Worm (Caenorhabditis elegans) whole organism, L3 larva: Measurements from ENCODE around the gene R11G11.16.
A peak's percentile ranks its signal among the peaks of the same experiment; 100 is the strongest.

Source experiments
- R02D3.7 ChIP-seq: fragments of 150-350 bp; optimal IDR thresholded peaks from 2 replicates; lab custom pipeline; 2014; ENCODE audit warnings: missing biosample characterization, missing genetic modification characterization
- ZK546.5 ChIP-seq: sonication (generic microtip); optimal IDR thresholded peaks from 2 replicates; lab custom pipeline; 2017; ENCODE audit warnings: missing biosample characterization, missing genetic modification characterization
- aly-2 ChIP-seq: fragments of 150-350 bp; optimal IDR thresholded peaks from 2 replicates; lab custom pipeline; 2014; ENCODE audit warnings: missing biosample characterization, missing genetic modification characterization
- ama-1 ChIP-seq: fragments of 150-350 bp; optimal IDR thresholded peaks from 2 replicates; lab custom pipeline; 2018
- ceh-16 ChIP-seq: sonication (generic microtip); optimal IDR thresholded peaks from 2 replicates; lab custom pipeline; 2017; ENCODE audit warnings: missing biosample characterization, missing genetic modification characterization
- ceh-28 ChIP-seq: fragments of 150-350 bp; optimal IDR thresholded peaks from 2 replicates; lab custom pipeline; 2014; ENCODE audit warnings: missing biosample characterization, missing genetic modification reagents, missing genetic modification characterization
- egl-27 ChIP-seq: sonication (generic microtip); optimal IDR thresholded peaks from 4 replicates; lab custom pipeline; 2017; ENCODE audit warnings: missing biosample characterization, missing genetic modification reagents, missing genetic modification characterization
- elt-1 ChIP-seq: fragments of 150-350 bp; optimal IDR thresholded peaks from 2 replicates; lab custom pipeline; 2014; ENCODE audit warnings: missing biosample characterization, missing genetic modification characterization
- elt-2 ChIP-seq: sonication (generic microtip); optimal IDR thresholded peaks from 2 replicates; lab custom pipeline; 2016; ENCODE audit warnings: missing genetic modification reagents, mild to moderate bottlenecking, missing genetic modification characterization, missing compliant biosample characterization
- elt-3 ChIP-seq, 3 experiments: fragments of 150-350 bp in 1 of 3; sonication (generic microtip) in 2 of 3; optimal IDR thresholded peaks; 2 replicates in 2 of 3; 4 replicates in 1 of 3; lab custom pipeline; 2014 to 2017; ENCODE audit warnings: missing biosample characterization in 3 of 3, missing genetic modification characterization in 3 of 3
- eor-1 ChIP-seq, 2 experiments: fragments of 150-350 bp; optimal IDR thresholded peaks; 2 replicates each; lab custom pipeline; 2014 to 2018; ENCODE audit warnings: missing biosample characterization in 2 of 2, missing genetic modification characterization in 2 of 2
- hmg-11 ChIP-seq: sonication (generic microtip); optimal IDR thresholded peaks from 2 replicates; lab custom pipeline; 2016; ENCODE audit warnings: missing genetic modification characterization, missing compliant biosample characterization
- jun-1 ChIP-seq: fragments of 150-350 bp; optimal IDR thresholded peaks from 2 replicates; lab custom pipeline; 2014; ENCODE audit warnings: missing biosample characterization, missing genetic modification reagents, missing genetic modification characterization
- lin-15B ChIP-seq: fragments of 150-350 bp; optimal IDR thresholded peaks from 2 replicates; lab custom pipeline; 2014; ENCODE audit warnings: missing biosample characterization, missing genetic modification characterization
- lin-39 ChIP-seq: fragments of 150-350 bp; optimal IDR thresholded peaks from 2 replicates; lab custom pipeline; 2018; ENCODE audit warnings: missing biosample characterization, missing genetic modification reagents, missing genetic modification characterization
- lsy-12 ChIP-seq: sonication (generic microtip); optimal IDR thresholded peaks from 2 replicates; lab custom pipeline; 2016; ENCODE audit warnings: mild to moderate bottlenecking, missing genetic modification characterization, missing compliant biosample characterization
- mdl-1 ChIP-seq: fragments of 150-350 bp; optimal IDR thresholded peaks from 2 replicates; lab custom pipeline; 2014; ENCODE audit warnings: missing biosample characterization, missing genetic modification characterization
- mml-1 ChIP-seq: fragments of 150-350 bp; sonication (generic microtip); optimal IDR thresholded peaks from 3 replicates; lab custom pipeline; 2014; ENCODE audit warnings: missing biosample characterization, missing genetic modification characterization
- nfya-1 ChIP-seq: sonication (generic microtip); optimal IDR thresholded peaks from 2 replicates; lab custom pipeline; 2017; ENCODE audit warnings: missing genetic modification characterization, mild to moderate bottlenecking, missing compliant biosample characterization, antibody characterized with exemption, moderate library complexity; ENCODE audit not compliant: insufficient read depth
- nhr-11 ChIP-seq: fragments of 150-350 bp; optimal IDR thresholded peaks from 2 replicates; lab custom pipeline; 2014; ENCODE audit warnings: missing biosample characterization, missing genetic modification characterization
- nhr-23 ChIP-seq: fragments of 150-350 bp; optimal IDR thresholded peaks from 2 replicates; lab custom pipeline; 2014; ENCODE audit warnings: missing biosample characterization, missing genetic modification reagents, missing genetic modification characterization
- nhr-237 ChIP-seq: fragments of 150-350 bp; optimal IDR thresholded peaks from 2 replicates; lab custom pipeline; 2014; ENCODE audit warnings: missing biosample characterization, missing genetic modification characterization
- nhr-25 ChIP-seq: sonication (generic microtip); optimal IDR thresholded peaks from 2 replicates; lab custom pipeline; 2017; ENCODE audit warnings: missing biosample characterization, missing genetic modification characterization
- nhr-28 ChIP-seq: fragments of 150-350 bp; optimal IDR thresholded peaks from 2 replicates; lab custom pipeline; 2014; ENCODE audit warnings: missing biosample characterization, missing genetic modification characterization
- nhr-43 ChIP-seq: sonication (generic microtip); optimal IDR thresholded peaks from 2 replicates; lab custom pipeline; 2016; ENCODE audit warnings: mild to moderate bottlenecking, missing genetic modification characterization, missing compliant biosample characterization; ENCODE audit not compliant: poor library complexity, severe bottlenecking
- nhr-67 ChIP-seq: fragments of 150-350 bp; optimal IDR thresholded peaks from 2 replicates; lab custom pipeline; 2014; ENCODE audit warnings: missing biosample characterization, missing genetic modification characterization
- nhr-76 ChIP-seq: fragments of 150-350 bp; sonication (generic microtip); optimal IDR thresholded peaks from 5 replicates; lab custom pipeline; 2014; ENCODE audit warnings: missing biosample characterization, missing genetic modification characterization
- nhr-77 ChIP-seq: fragments of 150-350 bp; optimal IDR thresholded peaks from 2 replicates; lab custom pipeline; 2014; ENCODE audit warnings: missing biosample characterization, missing genetic modification characterization
- pha-4 ChIP-seq: fragments of 150-350 bp; optimal IDR thresholded peaks from 2 replicates; lab custom pipeline; 2014; ENCODE audit warnings: missing biosample characterization, missing genetic modification reagents, missing genetic modification characterization
- pqm-1 ChIP-seq: fragments of 150-350 bp; optimal IDR thresholded peaks from 2 replicates; lab custom pipeline; 2017; ENCODE audit warnings: missing biosample characterization, missing genetic modification characterization, inconsistent platforms
- skn-1 ChIP-seq: fragments of 150-350 bp; optimal IDR thresholded peaks from 2 replicates; lab custom pipeline; 2014; ENCODE audit warnings: missing biosample characterization, missing genetic modification characterization
- snpc-4 ChIP-seq: fragments of 150-350 bp; optimal IDR thresholded peaks from 2 replicates; lab custom pipeline; 2014; ENCODE audit warnings: missing biosample characterization, missing genetic modification characterization
- tbx-2 ChIP-seq: sonication (generic microtip); optimal IDR thresholded peaks from 2 replicates; lab custom pipeline; 2016; ENCODE audit warnings: mild to moderate bottlenecking, missing genetic modification characterization, missing compliant biosample characterization
- unc-39 ChIP-seq: sonication (generic microtip); optimal IDR thresholded peaks from 4 replicates; lab custom pipeline; 2017; ENCODE audit warnings: missing biosample characterization, missing genetic modification characterization
- unc-62 ChIP-seq: fragments of 150-350 bp; sonication (generic microtip); optimal IDR thresholded peaks from 4 replicates; lab custom pipeline; 2014; ENCODE audit warnings: missing biosample characterization, missing genetic modification reagents, missing genetic modification characterization
- ztf-11 ChIP-seq: fragments of 150-350 bp; optimal IDR thresholded peaks from 2 replicates; lab custom pipeline; 2014; ENCODE audit warnings: missing biosample characterization, missing genetic modification characterization

The R11G11.16 gene

ce11 chrV:494284-494683 lies 30.7 kb downstream of the R11G11.16 start, which contains the start of gene nhr-131:
TSS of gene nhr-131 (plus strand) at chrV:494370.
- TF ChIP-seq elt-3 (tag; optimal IDR thresholded peaks at IDR 0.05; lab: Kevin White, UChicago): peak in 2 of 3 experiments; percentile 33 to 43
- peak; percentile 40 for TF ChIP-seq jun-1 (tag; lab: Kevin White, UChicago)
- TF ChIP-seq ceh-28 (tag; lab: Kevin White, UChicago): peak; percentile 66
- peak; percentile 30 for TF ChIP-seq pqm-1 (tag; lab: Kevin White, UChicago)
- TF ChIP-seq pha-4 (tag; lab: Kevin White, UChicago): peak; percentile 47
- no peak for TF ChIP-seq nfya-1 (tag; lab: Kevin White, UChicago)
- TF ChIP-seq nhr-23 (tag; lab: Kevin White, UChicago): peak; percentile 30
- no peak for TF ChIP-seq tbx-2
- TF ChIP-seq elt-2: peak; percentile 70
- TF ChIP-seq, all 47 proteins: peak for 7

ce11 chrV:491432-491831 lies 33.5 kb downstream of the R11G11.16 start, which contains the start of gene str-196:
TSS of gene str-196 (plus strand) at chrV:491732.
- TF ChIP-seq nhr-43: no peak
- TF ChIP-seq lin-15B (tag; lab: Kevin White, UChicago): no peak
- no peak for TF ChIP-seq ceh-28 (tag; lab: Kevin White, UChicago)
- no peak for TF ChIP-seq nfya-1 (tag; lab: Kevin White, UChicago)
- TF ChIP-seq R02D3.7: no peak
- no peak for TF ChIP-seq aly-2 (tag; lab: Kevin White, UChicago)
- TF ChIP-seq hmg-11 (tag; lab: Kevin White, UChicago): no peak
- no peak for TF ChIP-seq lin-39 (tag; lab: Kevin White, UChicago)
- no peak for TF ChIP-seq tbx-2
- no peak for TF ChIP-seq mdl-1 (tag; lab: Kevin White, UChicago)
- no peak for TF ChIP-seq nhr-11 (tag; lab: Kevin White, UChicago)
- no peak for TF ChIP-seq pha-4 (tag; lab: Kevin White, UChicago)
- no peak for TF ChIP-seq eor-1 (tag; optimal IDR thresholded peaks at IDR 0.05; lab: Kevin White, UChicago)
- TF ChIP-seq ZK546.5 (tag; lab: Kevin White, UChicago): no peak
- TF ChIP-seq skn-1 (tag; lab: Kevin White, UChicago): no peak

ce11 chrV:489320-489719 lies 35.6 kb downstream of the R11G11.16 start, which contains the start of gene nhr-106:
TSS of gene nhr-106 (plus strand) at chrV:489620.
- TF ChIP-seq nhr-77: no peak
- TF ChIP-seq pqm-1 (tag; lab: Kevin White, UChicago): peak; percentile 6
- TF ChIP-seq egl-27: no peak
- TF ChIP-seq unc-62: no peak
- no peak for TF ChIP-seq nhr-67 (tag; lab: Kevin White, UChicago)
- TF ChIP-seq ceh-28 (tag; lab: Kevin White, UChicago): no peak
- no peak for TF ChIP-seq nhr-76
- no peak for TF ChIP-seq nfya-1 (tag; lab: Kevin White, UChicago)
- no peak for TF ChIP-seq aly-2 (tag; lab: Kevin White, UChicago)
- no peak for TF ChIP-seq lsy-12 (tag; lab: Kevin White, UChicago)
- peak; percentile 39 for TF ChIP-seq elt-2
- no peak for TF ChIP-seq nhr-11 (tag; lab: Kevin White, UChicago)
- TF ChIP-seq ama-1 (lab: Kevin White, UChicago): no peak
- no peak for TF ChIP-seq ZK546.5 (tag; lab: Kevin White, UChicago)
- no peak for TF ChIP-seq elt-1
- no peak for TF ChIP-seq unc-39 (tag; lab: Kevin White, UChicago)
- TF ChIP-seq snpc-4 (tag; lab: Kevin White, UChicago): no peak

ce11 chrV:487980-488379 lies 37.0 kb downstream of the R11G11.16 start:
- no peak for TF ChIP-seq ztf-11 (tag; lab: Kevin White, UChicago)
- no peak for TF ChIP-seq nhr-237 (tag; lab: Kevin White, UChicago)
- no peak for TF ChIP-seq elt-1
- no peak for TF ChIP-seq jun-1 (tag; lab: Kevin White, UChicago)
- TF ChIP-seq hmg-11 (tag; lab: Kevin White, UChicago): no peak
- no peak for TF ChIP-seq nhr-28
- TF ChIP-seq nfya-1 (tag; lab: Kevin White, UChicago): no peak
- no peak for TF ChIP-seq ceh-16 (tag; lab: Kevin White, UChicago)
- no peak for TF ChIP-seq lin-15B (tag; lab: Kevin White, UChicago)
- no peak for TF ChIP-seq nhr-25 (tag; lab: Kevin White, UChicago)
- no peak for TF ChIP-seq mml-1
- TF ChIP-seq, all 47 proteins: peak for 0
